Worm (Caenorhabditis elegans): ENCODE results near the gene pipp-4P.

pipp-4P gene

DNA sequence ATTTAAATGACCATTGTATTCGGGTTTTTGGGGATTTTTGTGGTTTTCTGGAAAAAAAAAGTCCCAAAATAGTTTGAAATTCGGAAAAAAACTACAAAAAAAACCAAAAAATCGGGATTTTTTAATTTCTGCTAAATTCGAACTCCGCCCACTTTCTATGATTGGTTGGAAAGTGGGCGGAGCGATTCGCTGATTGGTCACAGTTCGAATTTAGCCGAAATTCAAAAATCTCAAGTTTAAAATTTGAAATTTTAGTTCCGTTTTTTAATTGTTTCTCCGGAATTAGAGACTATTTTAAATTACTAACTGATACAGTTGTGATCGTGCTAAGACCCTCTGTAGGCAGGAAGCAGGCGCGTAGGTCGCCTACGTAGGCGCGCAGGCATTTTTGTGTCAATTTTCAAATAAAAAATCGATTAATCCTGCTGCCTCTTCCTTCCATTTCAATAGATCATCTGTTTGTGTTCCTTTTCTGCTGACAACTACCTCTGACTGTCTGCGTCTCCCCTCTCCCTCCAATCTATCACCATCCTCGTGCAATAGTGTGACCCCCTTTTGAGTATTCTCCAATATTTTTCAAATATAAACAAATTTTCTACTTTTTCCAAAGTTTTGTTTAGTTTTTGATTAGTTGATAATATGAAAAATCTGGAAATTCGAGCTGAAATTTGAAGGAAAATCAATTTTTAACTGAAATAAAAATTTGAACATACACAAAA is 2.7 kb upstream of the pipp-4P start:
- TF ChIP-seq nfyb-1 (GFP tag; IDR thresholded peaks at IDR 0.05) (peak; percentile 91), sea-2 (GFP tag; IDR thresholded peaks at IDR 0.05) (no peak), hmg-1.2 (GFP tag; IDR thresholded peaks at IDR 0.05) (peak; percentile 94)

ce11 chrIII:2817847-2818246 is 1.2 kb upstream of the pipp-4P start:
- TF ChIP-seq ccch-3 (GFP tag; optimal IDR thresholded peaks at IDR 0.05) (no peak), hmg-20 (GFP tag; IDR thresholded peaks at IDR 0.05) (no peak), rcor-1 (GFP tag; IDR thresholded peaks at IDR 0.05) (no peak), nfyb-1 (GFP tag; IDR thresholded peaks at IDR 0.05) (peak; percentile 31; the same call in 1 of the 2 replicates)

DNA sequence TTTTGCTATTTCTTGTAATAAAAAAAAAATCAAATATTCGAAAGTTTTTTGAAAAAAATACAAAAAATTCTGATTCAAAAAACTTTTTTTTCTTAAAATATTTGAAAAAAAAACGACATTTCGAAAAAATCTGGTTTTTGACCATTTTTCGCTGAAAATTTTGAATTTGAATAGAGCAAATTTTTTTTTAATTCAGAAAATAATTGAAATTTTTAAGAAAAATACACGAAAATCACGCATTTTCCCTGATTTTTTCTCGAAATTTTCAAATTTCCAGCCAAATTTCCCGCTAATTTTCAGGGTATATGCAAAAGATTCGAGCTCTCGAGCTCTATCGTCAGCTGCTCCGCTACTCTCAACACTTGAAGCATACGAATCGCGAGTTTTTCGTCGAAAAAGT is 7.7 kb downstream of the pipp-4P start, which contains the start of gene Y71H2AM.1:
Y71H2AM.1 (plus strand) TSS at position 301 of the 400 bp plus-strand sequence.
- TF ChIP-seq hsf-1 (GFP tag; IDR thresholded peaks at IDR 0.05) = no peak
- no peak for TF ChIP-seq unc-62 (GFP tag; optimal IDR thresholded peaks at IDR 0.05)
- no peak for TF ChIP-seq F52B5.7 (tag; optimal IDR thresholded peaks at IDR 0.05)
- no peak for TF ChIP-seq akir-1 (GFP tag; optimal IDR thresholded peaks at IDR 0.05)
- TF ChIP-seq atf-7 (tag; optimal IDR thresholded peaks at IDR 0.05) = no peak
- TF ChIP-seq madf-8 (GFP tag; conservative IDR thresholded peaks at IDR 0.05) = no peak
- TF ChIP-seq hrde-1 (tag; optimal IDR thresholded peaks at IDR 0.05; ENCODE audit: borderline replicate concordance) = no peak
- TF ChIP-seq attf-3 (GFP tag; conservative IDR thresholded peaks at IDR 0.05) = no peak
- TF ChIP-seq Y67H2A.10 (GFP tag; conservative IDR thresholded peaks at IDR 0.05) = no peak
- no peak for TF ChIP-seq hlh-12 (tag; optimal IDR thresholded peaks at IDR 0.05)
- no peak for TF ChIP-seq Y53F4B.3 (GFP tag; IDR thresholded peaks at IDR 0.05)

DNA sequence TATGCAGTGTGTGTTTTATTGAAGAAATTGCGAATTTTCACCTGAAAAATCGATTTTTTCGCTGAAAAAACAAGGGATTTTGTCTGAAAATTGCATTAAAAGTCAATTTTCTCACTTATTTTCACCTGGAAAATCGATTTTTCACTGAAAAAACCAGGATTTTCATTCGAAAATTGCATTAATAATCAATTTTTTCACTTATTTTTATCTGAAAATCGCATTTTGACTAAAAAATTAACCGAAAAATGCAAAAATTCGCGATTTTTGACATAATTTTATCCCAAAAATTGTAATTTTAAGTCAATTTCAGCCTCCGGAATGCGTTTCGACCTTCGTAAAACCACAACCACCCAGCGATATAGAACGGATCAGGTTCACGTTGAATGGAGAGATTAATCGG is 13.4 kb downstream of the pipp-4P start, which contains the start of gene Y71H2AM.29:
Y71H2AM.29 (plus strand) TSS at position 301 of the 400 bp plus-strand sequence.
- TF ChIP-seq lin-26 (GFP tag; IDR thresholded peaks at IDR 0.05) (no peak), F39B2.1 (GFP tag; IDR thresholded peaks at IDR 0.05) (no peak), aptf-2 (GFP tag; conservative IDR thresholded peaks at IDR 0.05) (no peak), B0336.3 (GFP tag; IDR thresholded peaks at IDR 0.05) (no peak), lir-1 (GFP tag; conservative IDR thresholded peaks at IDR 0.05) (no peak), ama-1 (optimal IDR thresholded peaks at IDR 0.05) (no peak), ama-1 (GFP tag; optimal IDR thresholded peaks at IDR 0.05) (no peak), K11D2.4 (GFP tag; IDR thresholded peaks at IDR 0.05) (no peak), egl-44 (GFP tag; IDR thresholded peaks at IDR 0.05) (no peak)

DNA sequence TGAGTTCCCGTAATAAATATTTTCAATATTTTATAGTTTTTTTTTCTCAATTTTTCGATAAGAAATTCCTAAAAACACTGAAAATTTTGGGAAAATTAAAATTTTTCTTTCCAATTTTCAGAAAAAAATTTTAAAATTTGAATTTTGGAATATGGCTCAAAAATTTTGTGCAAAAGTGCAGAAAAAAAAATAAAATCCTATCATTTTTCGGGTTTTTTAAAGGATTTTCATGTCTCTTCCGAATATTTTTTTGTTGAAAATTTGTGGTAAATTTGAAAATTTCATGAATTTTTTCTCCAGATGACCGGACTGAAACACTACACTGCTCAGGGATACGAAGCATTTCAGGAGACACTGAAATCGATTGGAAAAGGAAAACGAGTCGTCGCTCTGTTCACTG is 15.3 kb downstream of the pipp-4P start, which contains the start of gene txdc-17:
txdc-17 (plus strand) TSS at position 301 of the 400 bp plus-strand sequence.
- TF ChIP-seq ceh-27 (GFP tag; optimal IDR thresholded peaks at IDR 0.05) (no peak), D2030.7 (GFP tag; IDR thresholded peaks at IDR 0.05) (no peak)

DNA sequence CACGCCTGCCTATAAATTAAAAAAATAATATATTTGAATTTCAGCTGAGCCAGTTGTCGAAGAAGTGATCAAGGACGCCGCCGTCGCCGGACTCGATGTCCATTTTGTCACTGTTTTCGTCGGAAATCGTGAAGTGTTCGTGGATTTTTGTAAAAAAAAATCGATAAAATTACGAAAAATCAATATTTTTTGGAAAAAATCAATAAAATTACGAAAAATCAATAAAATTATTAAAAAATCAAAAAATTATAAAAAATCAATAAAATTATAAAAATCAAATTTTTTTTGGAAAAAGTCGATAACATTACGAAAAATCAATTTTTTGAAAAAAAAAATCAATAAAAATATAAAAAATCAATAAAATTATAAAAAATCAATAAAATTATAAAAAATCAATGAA is 15.9 kb downstream of the pipp-4P start:
- TF ChIP-seq snpc-4 (GFP tag; optimal IDR thresholded peaks at IDR 0.05) (no peak), snpc-4 (tag; optimal IDR thresholded peaks at IDR 0.05) (no peak), mel-28 (tag; optimal IDR thresholded peaks at IDR 0.05; ENCODE audit: borderline replicate concordance) (no peak), hrde-1 (tag; optimal IDR thresholded peaks at IDR 0.05; ENCODE audit: borderline replicate concordance) (no peak), F39B2.1 (GFP tag; IDR thresholded peaks at IDR 0.05) (no peak), sea-2 (GFP tag; IDR thresholded peaks at IDR 0.05) (no peak)

All from whole organism, young adult.